Worm (Caenorhabditis elegans) whole organism, mixed stage, embryonic: ENCODE results near the gene trk-1.

Experiments
- drap-1 ChIP-seq: fragments of 200-800 bp; sonication (Bioruptor generic); optimal IDR thresholded peaks from 3 replicates; lab custom pipeline; 2018; ENCODE audit warnings: mild to moderate bottlenecking, missing genetic modification characterization, missing compliant biosample characterization
- elt-1 ChIP-seq: sonication (generic microtip); optimal IDR thresholded peaks from 2 replicates; lab custom pipeline; 2017; ENCODE audit warnings: missing genetic modification characterization, mild to moderate bottlenecking, missing compliant biosample characterization, antibody characterized with exemption, moderate library complexity, borderline replicate concordance; ENCODE audit not compliant: insufficient read depth
- elt-3 ChIP-seq: fragments of 150-350 bp; optimal IDR thresholded peaks from 2 replicates; lab custom pipeline; 2014; ENCODE audit warnings: missing biosample characterization, missing genetic modification characterization
- nhr-12 ChIP-seq: fragments of 150-350 bp; optimal IDR thresholded peaks from 2 replicates; lab custom pipeline; 2014; ENCODE audit warnings: missing biosample characterization, missing genetic modification characterization
- snpc-4 ChIP-seq: fragments of 150-350 bp; optimal IDR thresholded peaks from 2 replicates; lab custom pipeline; 2014; ENCODE audit warnings: missing biosample characterization, missing genetic modification characterization
- unc-39 ChIP-seq: fragments of 150-350 bp; optimal IDR thresholded peaks from 2 replicates; lab custom pipeline; 2014; ENCODE audit warnings: missing biosample characterization, missing genetic modification characterization
- unc-62 ChIP-seq: fragments of 150-350 bp; optimal IDR thresholded peaks from 2 replicates; lab custom pipeline; 2014; ENCODE audit warnings: missing biosample characterization, missing genetic modification reagents, missing genetic modification characterization
- ztf-11 ChIP-seq: fragments of 150-350 bp; optimal IDR thresholded peaks from 2 replicates; lab custom pipeline; 2014; ENCODE audit warnings: missing biosample characterization, missing genetic modification characterization

- TF ChIP-seq unc-62 (GFP tag; lab: Kevin White, UChicago): no peak
- TF ChIP-seq unc-39: no peak
- no peak for TF ChIP-seq snpc-4 (tag; lab: Kevin White, UChicago)
- no peak for TF ChIP-seq drap-1 (GFP tag; lab: Kevin White, UChicago)
- no peak for TF ChIP-seq ztf-11
- no peak for TF ChIP-seq elt-1 (tag; lab: Kevin White, UChicago)
- TF ChIP-seq nhr-12 (tag; lab: Kevin White, UChicago): no peak
- TF ChIP-seq elt-3 (tag; lab: Kevin White, UChicago): no peak
Observed at ce11 chrX:8933508-8933907, 17.3 kb downstream of the trk-1 start.
